Fruit fly (Drosophila melanogaster) whole organism, pupa: ENCODE data around the gene CG34303.

Experiments used
- CG10348 ChIP-seq: fragments of 200-800 bp; sonication (Bioruptor generic); IDR thresholded peaks from 2 replicates; pipeline ENCODE4 v1.3.6; 2022; ENCODE audit warnings: missing biosample characterization, missing genetic modification characterization
- CG12605 ChIP-seq: fragments of 200-800 bp; sonication (Bioruptor generic); IDR thresholded peaks from 2 replicates; pipeline ENCODE4 v1.3.6; 2022; ENCODE audit warnings: missing biosample characterization, missing genetic modification characterization
- CG13204 ChIP-seq: fragments of 200-800 bp; sonication (Bioruptor generic); optimal IDR thresholded peaks from 2 replicates; lab custom pipeline; 2018; ENCODE audit warnings: missing biosample characterization, mild to moderate bottlenecking, missing genetic modification characterization, moderate library complexity
- CG14655 ChIP-seq: fragments of 200-800 bp; sonication (Bioruptor generic); optimal IDR thresholded peaks from 3 replicates; lab custom pipeline; 2017; ENCODE audit warnings: mild to moderate bottlenecking, missing biosample characterization, missing genetic modification reagents, missing genetic modification characterization
- CG15710 ChIP-seq: fragments of 200-800 bp; sonication (Bioruptor generic); optimal IDR thresholded peaks from 2 replicates; lab custom pipeline; 2018; ENCODE audit warnings: missing biosample characterization, mild to moderate bottlenecking, missing genetic modification characterization, moderate library complexity
- CG17806 ChIP-seq: fragments of 200-800 bp; sonication (Bioruptor generic); optimal IDR thresholded peaks from 2 replicates; lab custom pipeline; 2018; ENCODE audit warnings: missing biosample characterization, mild to moderate bottlenecking, missing genetic modification characterization, moderate library complexity
- CG32121 ChIP-seq: fragments of 200-800 bp; sonication (Bioruptor generic); IDR thresholded peaks from 2 replicates; pipeline ENCODE4 v1.3.6; 2022; ENCODE audit warnings: missing biosample characterization, missing genetic modification characterization
- CG34367 ChIP-seq: fragments of 200-800 bp; sonication (Bioruptor generic); optimal IDR thresholded peaks from 2 replicates; lab custom pipeline; 2018; ENCODE audit warnings: missing biosample characterization, mild to moderate bottlenecking, missing genetic modification characterization
- CG4496 ChIP-seq: fragments of 200-800 bp; sonication (Bioruptor generic); IDR thresholded peaks from 3 replicates; pipeline ENCODE4 v1.3.6; 2022; ENCODE audit warnings: missing biosample characterization, missing genetic modification characterization
- CG8159 ChIP-seq: fragments of 200-800 bp; sonication (Bioruptor generic); optimal IDR thresholded peaks from 3 replicates; lab custom pipeline; 2018; ENCODE audit warnings: missing biosample characterization, mild to moderate bottlenecking, missing genetic modification characterization, moderate library complexity
- CG8301 ChIP-seq: fragments of 200-800 bp; sonication (Bioruptor generic); optimal IDR thresholded peaks from 2 replicates; lab custom pipeline; 2018; ENCODE audit warnings: missing biosample characterization, mild to moderate bottlenecking, missing genetic modification characterization
- CG9948 ChIP-seq: fragments of 200-800 bp; sonication (Bioruptor generic); optimal IDR thresholded peaks from 2 replicates; lab custom pipeline; 2018; ENCODE audit warnings: missing biosample characterization, mild to moderate bottlenecking, missing genetic modification characterization, moderate library complexity
- D1 ChIP-seq: fragments of 200-800 bp; sonication (Bioruptor generic); optimal IDR thresholded peaks from 2 replicates; lab custom pipeline; 2018; ENCODE audit warnings: missing biosample characterization, mild to moderate bottlenecking, missing genetic modification characterization, moderate library complexity
- EcR ChIP-seq: fragments of 200-800 bp; sonication (Bioruptor generic); optimal IDR thresholded peaks from 3 replicates; lab custom pipeline; 2019; ENCODE audit warnings: missing biosample characterization, missing genetic modification characterization, mild to moderate bottlenecking, moderate library complexity, missing genetic modification reagents
- Ets98B ChIP-seq: fragments of 200-800 bp; sonication (Bioruptor generic); IDR thresholded peaks from 2 replicates; pipeline ENCODE4 v1.3.6; 2022; ENCODE audit warnings: missing biosample characterization, missing genetic modification characterization
- Pif1A ChIP-seq: fragments of 200-800 bp; sonication (Bioruptor generic); optimal IDR thresholded peaks from 3 replicates; lab custom pipeline; 2016; ENCODE audit warnings: missing biosample characterization, missing genetic modification characterization
- Pif1B ChIP-seq: fragments of 200-800 bp; sonication (Bioruptor generic); optimal IDR thresholded peaks from 3 replicates; lab custom pipeline; 2016; ENCODE audit warnings: missing biosample characterization, missing genetic modification characterization
- Snoo ChIP-seq: fragments of 200-800 bp; sonication (Bioruptor generic); optimal IDR thresholded peaks from 3 replicates; lab custom pipeline; 2017; ENCODE audit warnings: missing biosample characterization, mild to moderate bottlenecking, missing genetic modification characterization, inconsistent platforms
- fd96Ca ChIP-seq: fragments of 200-800 bp; sonication (Bioruptor generic); IDR thresholded peaks from 3 replicates; pipeline ENCODE4 v1.3.6; 2022; ENCODE audit warnings: missing biosample characterization, missing genetic modification characterization
- gl ChIP-seq: fragments of 200-800 bp; sonication (Bioruptor generic); optimal IDR thresholded peaks from 2 replicates; lab custom pipeline; 2018; ENCODE audit warnings: missing biosample characterization, mild to moderate bottlenecking, missing genetic modification characterization
- rn ChIP-seq: fragments of 200-800 bp; sonication (Bioruptor generic); IDR thresholded peaks from 2 replicates; pipeline ENCODE4 v1.3.6; 2022; ENCODE audit warnings: missing biosample characterization, missing genetic modification characterization

CG34303 gene

DNA sequence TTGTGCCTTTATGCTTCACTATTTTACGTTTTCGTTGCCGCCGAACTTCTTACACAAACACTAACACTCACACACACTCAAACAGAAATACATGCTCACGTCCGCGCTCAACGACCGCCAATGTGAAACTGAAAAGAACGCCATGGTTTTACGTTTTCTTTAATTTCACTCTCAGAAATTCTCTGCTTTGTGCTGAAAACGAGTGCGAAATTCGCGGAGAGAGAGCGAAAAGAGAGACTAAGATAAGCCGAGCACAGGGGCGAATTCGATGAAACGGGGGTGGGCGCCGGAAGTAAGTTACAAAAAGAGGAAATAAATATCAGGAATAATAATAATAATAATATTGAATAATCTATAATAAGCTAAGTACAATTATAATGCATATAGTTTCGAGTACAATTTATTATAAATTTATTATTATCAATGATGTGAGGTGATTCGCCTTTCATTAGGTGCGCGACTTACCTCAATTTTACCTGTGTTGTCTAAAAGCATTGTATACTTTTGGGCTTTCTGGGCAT, 18.7 kb upstream of the CG34303 start, which contains the start of gene Best1:
TSS of gene Best1 (minus strand) at position 132 of the 521 bp plus-strand sequence.
- TF ChIP-seq Snoo (tag; lab: Kevin White, UChicago) (peak; percentile 93), CG8159 (peak; percentile 91), CG4496 (GFP tag; lab: Robert Waterston, UW) (peak; percentile 95), CG12605 (peak; percentile 86), CG10348 (GFP tag; lab: Robert Waterston, UW) (peak; percentile 59), CG34367 (tag; lab: Kevin White, UChicago) (peak; percentile 81), fd96Ca (GFP tag; lab: Robert Waterston, UW) (peak; percentile 94), D1 (peak; percentile 94), CG8301 (tag; lab: Kevin White, UChicago) (peak; percentile 90), Pif1A (GFP tag; lab: Kevin White, UChicago) (peak; percentile 93), CG17806 (tag; lab: Kevin White, UChicago) (peak; percentile 90), CG13204 (peak; percentile 77), Pif1B (peak; percentile 95), CG15710 (tag; lab: Kevin White, UChicago) (peak; percentile 86), rn (GFP tag; lab: Robert Waterston, UW) (peak; percentile 67; the same call in 1 of the 2 replicates), EcR (peak; percentile 83), CG14655 (GFP tag; lab: Kevin White, UChicago) (peak; percentile 90), CG32121 (GFP tag; lab: Robert Waterston, UW) (peak; percentile 95), gl (tag; lab: Kevin White, UChicago) (peak; percentile 79), CG9948 (tag; lab: Kevin White, UChicago) (peak; percentile 86), Ets98B (GFP tag; lab: Robert Waterston, UW) (peak; percentile 95)

dm6 chr3R:10169124-10169766, 17.6 kb upstream of the CG34303 start:
- TF ChIP-seq CG12605 (no peak), CG8301 (tag; lab: Kevin White, UChicago) (no peak), CG4496 (GFP tag; lab: Robert Waterston, UW) (no peak), rn (GFP tag; lab: Robert Waterston, UW) (no peak), EcR (peak; percentile 73), CG8159 (no peak), CG15710 (tag; lab: Kevin White, UChicago) (no peak), D1 (no peak)

DNA sequence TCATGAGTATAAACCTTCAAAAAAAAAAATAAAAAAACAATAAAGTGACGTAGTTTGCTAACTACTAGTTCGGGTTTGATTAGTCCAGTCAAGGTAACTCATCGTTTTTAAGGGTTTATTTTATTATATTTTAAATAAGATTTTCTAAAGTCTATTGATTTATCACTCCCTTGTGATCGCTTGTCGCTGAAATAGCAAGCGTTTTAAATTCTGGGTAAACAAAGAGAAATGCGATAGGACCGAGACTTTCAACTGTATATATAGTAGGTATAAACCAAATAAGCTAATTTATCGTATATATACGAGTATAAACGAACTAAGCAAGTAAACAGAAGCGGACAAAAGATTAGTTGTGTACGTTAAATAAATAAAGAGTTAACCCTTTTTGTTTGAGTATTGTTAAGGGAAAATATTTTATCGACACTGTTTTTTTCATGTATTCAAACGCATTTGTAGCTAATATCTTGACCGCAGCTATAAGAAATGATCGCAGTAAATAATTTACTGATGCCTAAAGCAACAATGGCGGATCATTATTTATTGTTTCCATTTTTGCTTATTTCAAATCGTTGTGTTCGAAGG, 16.9 kb upstream of the CG34303 start:
- TF ChIP-seq CG12605 (no peak), CG32121 (GFP tag; lab: Robert Waterston, UW) (no peak), EcR (no peak), gl (tag; lab: Kevin White, UChicago) (no peak), CG34367 (tag; lab: Kevin White, UChicago) (no peak), Pif1B (peak; percentile 28), CG10348 (GFP tag; lab: Robert Waterston, UW) (no peak), D1 (no peak), Ets98B (GFP tag; lab: Robert Waterston, UW) (peak; percentile 37; the same call in 1 of the 2 replicates), Pif1A (GFP tag; lab: Kevin White, UChicago) (peak; percentile 59), Snoo (tag; lab: Kevin White, UChicago) (peak; percentile 44), CG14655 (GFP tag; lab: Kevin White, UChicago) (no peak), CG13204 (no peak), CG8159 (peak; percentile 58), CG4496 (GFP tag; lab: Robert Waterston, UW) (peak; percentile 45; the same call in 1 of the 3 replicates), fd96Ca (GFP tag; lab: Robert Waterston, UW) (no peak), rn (GFP tag; lab: Robert Waterston, UW) (no peak), CG15710 (tag; lab: Kevin White, UChicago) (peak; percentile 52), CG17806 (tag; lab: Kevin White, UChicago) (no peak), CG8301 (tag; lab: Kevin White, UChicago) (peak; percentile 30), CG9948 (tag; lab: Kevin White, UChicago) (no peak)

DNA sequence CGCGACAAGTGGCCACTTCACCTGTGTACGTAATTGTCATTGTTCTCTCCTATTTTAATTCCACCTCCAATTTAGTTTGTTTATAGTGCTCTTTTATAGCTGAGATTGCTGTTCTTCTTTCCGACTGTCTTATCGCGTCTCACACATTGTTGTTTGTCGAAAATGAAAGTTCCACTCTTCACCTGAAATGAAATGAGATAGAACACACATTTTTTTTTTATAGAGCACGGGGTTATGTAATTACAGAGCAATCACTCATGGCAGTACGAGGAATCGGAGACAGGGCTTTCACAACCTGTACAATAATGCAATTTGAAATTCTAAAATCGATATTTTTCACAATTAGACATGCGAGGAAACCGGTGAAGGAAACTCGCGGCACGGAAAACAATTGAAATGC, 15.6 kb upstream of the CG34303 start:
- no peak for TF ChIP-seq CG9948 (tag; lab: Kevin White, UChicago)
- TF ChIP-seq Ets98B (GFP tag; lab: Robert Waterston, UW), result no peak
- no peak for TF ChIP-seq CG15710 (tag; lab: Kevin White, UChicago)
- no peak for TF ChIP-seq D1
- TF ChIP-seq gl (tag; lab: Kevin White, UChicago), result no peak
- no peak for TF ChIP-seq CG17806 (tag; lab: Kevin White, UChicago)
- TF ChIP-seq Pif1A (GFP tag; lab: Kevin White, UChicago), result no peak
- no peak for TF ChIP-seq rn (GFP tag; lab: Robert Waterston, UW)
- TF ChIP-seq Snoo (tag; lab: Kevin White, UChicago), result no peak
- TF ChIP-seq CG12605, result no peak
- no peak for TF ChIP-seq CG8301 (tag; lab: Kevin White, UChicago)
- TF ChIP-seq CG10348 (GFP tag; lab: Robert Waterston, UW), result no peak
- no peak for TF ChIP-seq CG8159
- TF ChIP-seq CG32121 (GFP tag; lab: Robert Waterston, UW), result no peak
- TF ChIP-seq CG4496 (GFP tag; lab: Robert Waterston, UW), result no peak
- no peak for TF ChIP-seq fd96Ca (GFP tag; lab: Robert Waterston, UW)
- no peak for TF ChIP-seq EcR
- no peak for TF ChIP-seq CG14655 (GFP tag; lab: Kevin White, UChicago)
- TF ChIP-seq CG13204, result no peak
- no peak for TF ChIP-seq CG34367 (tag; lab: Kevin White, UChicago)

- TF ChIP-seq Snoo (tag; lab: Kevin White, UChicago) (no peak), Pif1B (no peak), D1 (no peak), CG13204 (no peak), CG32121 (GFP tag; lab: Robert Waterston, UW) (no peak)
These were observed 14.7 kb upstream of the CG34303 start for dm6 chr3R:10166334-10166733.
